Worm (Caenorhabditis elegans): Measurements from ENCODE around the gene clec-242.
A peak's percentile ranks its signal among the peaks of the same experiment; 100 is the strongest.

The clec-242 gene

ce11 chrV:17217690-17218089, 27.6 kb downstream of the clec-242 start, which contains the start of gene srbc-62:
TSS of gene srbc-62 (plus strand) at chrV:17217990.
- TF ChIP-seq fkh-3 (tag; optimal IDR thresholded peaks at IDR 0.05) = no peak
- no peak for TF ChIP-seq lir-1 (GFP tag; conservative IDR thresholded peaks at IDR 0.05)
- TF ChIP-seq F33H1.4 (GFP tag; IDR thresholded peaks at IDR 0.05) = no peak
- no peak for TF ChIP-seq efl-1 (GFP tag; optimal IDR thresholded peaks at IDR 0.05)
- no peak for TF ChIP-seq ets-4 (GFP tag; optimal IDR thresholded peaks at IDR 0.05)
- TF ChIP-seq ceh-27 (GFP tag; optimal IDR thresholded peaks at IDR 0.05) = no peak
- TF ChIP-seq snpc-1.1 (tag; optimal IDR thresholded peaks at IDR 0.05; ENCODE audit: insufficient read depth) = no peak
- TF ChIP-seq snpc-1.3 (tag; optimal IDR thresholded peaks at IDR 0.05; ENCODE audit: insufficient read depth) = no peak
- no peak for TF ChIP-seq B0019.2 (GFP tag; conservative IDR thresholded peaks at IDR 0.05)
- no peak for TF ChIP-seq attf-5 (GFP tag; optimal IDR thresholded peaks at IDR 0.05)
- TF ChIP-seq F49E8.2 (tag; optimal IDR thresholded peaks at IDR 0.05; ENCODE audit: insufficient read depth) = no peak
- no peak for TF ChIP-seq lin-26 (GFP tag; IDR thresholded peaks at IDR 0.05)
- TF ChIP-seq B0035.1 (tag; optimal IDR thresholded peaks at IDR 0.05) = no peak
- no peak for TF ChIP-seq ceh-91 (GFP tag; IDR thresholded peaks at IDR 0.05)
- TF ChIP-seq C17E4.6 (GFP tag; IDR thresholded peaks at IDR 0.05) = no peak
- no peak for TF ChIP-seq pbrm-1 (GFP tag; IDR thresholded peaks at IDR 0.05)
- TF ChIP-seq B0261.1 (tag; optimal IDR thresholded peaks at IDR 0.05) = no peak
- TF ChIP-seq hrde-1 (tag; optimal IDR thresholded peaks at IDR 0.05; ENCODE audit: borderline replicate concordance) = no peak
- TF ChIP-seq dpl-1 (GFP tag; optimal IDR thresholded peaks at IDR 0.05) = no peak

- TF ChIP-seq snpc-1.1 (tag; optimal IDR thresholded peaks at IDR 0.05; ENCODE audit: insufficient read depth) = peak; percentile 6
- no peak for TF ChIP-seq Y67H2A.10 (GFP tag; conservative IDR thresholded peaks at IDR 0.05)
- TF ChIP-seq hsf-1 (GFP tag; IDR thresholded peaks at IDR 0.05) = no peak
- no peak for TF ChIP-seq snpc-4 (GFP tag; optimal IDR thresholded peaks at IDR 0.05)
- peak in 2 of 4 experiments; percentile 69 to 77 for TF ChIP-seq snpc-4 (tag; optimal IDR thresholded peaks at IDR 0.05)
- TF ChIP-seq attf-6 (GFP tag; IDR thresholded peaks at IDR 0.05) = 0 out of 2 replicates have a peak, but pooled peaks have one; percentile 24
Observed at ce11 chrV:17215602-17216001, 29.7 kb downstream of the clec-242 start.

ce11 chrV:17212743-17213142, 32.6 kb downstream of the clec-242 start, which contains the start of gene srh-113:
TSS of gene srh-113 (plus strand) at chrV:17213043.
- TF ChIP-seq tbp1 (GFP tag; optimal IDR thresholded peaks at IDR 0.05) (no peak), ekl-4 (GFP tag; IDR thresholded peaks at IDR 0.05) (no peak), F33H1.4 (GFP tag; IDR thresholded peaks at IDR 0.05) (no peak), lin-54 (GFP tag; optimal IDR thresholded peaks at IDR 0.05) (no peak), let-526 (GFP tag; IDR thresholded peaks at IDR 0.05) (no peak), madf-3 (GFP tag; IDR thresholded peaks at IDR 0.05) (no peak), ceh-40 (GFP tag; IDR thresholded peaks at IDR 0.05) (no peak), dox-1 (GFP tag; IDR thresholded peaks at IDR 0.05) (no peak), bed-1 (GFP tag; IDR thresholded peaks at IDR 0.05) (no peak), F57A8.1 (GFP tag; optimal IDR thresholded peaks at IDR 0.05) (no peak), F52B5.7 (tag; optimal IDR thresholded peaks at IDR 0.05) (no peak), sdz-38 (tag; optimal IDR thresholded peaks at IDR 0.05) (no peak)
